Fruit fly (Drosophila melanogaster): Measurements from ENCODE around the gene dj.

The dj gene

dm6 chr3R:7091904-7092303 is 32.8 kb downstream of the dj start (continued):
- TF ChIP-seq Med (GFP tag) (peak; percentile 83), Mrtf (GFP tag; IDR thresholded peaks at IDR 0.05) (no peak), CG11695 (GFP tag; IDR thresholded peaks at IDR 0.05) (no peak), CG3995 (GFP tag; optimal IDR thresholded peaks at IDR 0.05) (peak; percentile 2), vnd (GFP tag; IDR thresholded peaks at IDR 0.05; ENCODE audit: partially characterized antibody) (peak; percentile 59), CG17186 (GFP tag; optimal IDR thresholded peaks at IDR 0.05) (peak; percentile 3), chm (GFP tag; IDR thresholded peaks at IDR 0.05) (peak; percentile 11; the same call in 1 of the 2 replicates), dm (GFP tag; optimal IDR thresholded peaks at IDR 0.05) (peak; percentile 48), dan (GFP tag; IDR thresholded peaks at IDR 0.05) (no peak), CG6791 (GFP tag; IDR thresholded peaks at IDR 0.05; ENCODE audit: partially characterized antibody) (peak; percentile 87), CG17829 (tag; optimal IDR thresholded peaks at IDR 0.05) (peak; percentile 42), CG3163 (GFP tag; optimal IDR thresholded peaks at IDR 0.05) (peak; percentile 38), amos (GFP tag; IDR thresholded peaks at IDR 0.05; ENCODE audit: partially characterized antibody) (peak; percentile 81), Xbp1 (GFP tag; optimal IDR thresholded peaks at IDR 0.05) (peak; percentile 44), az2 (GFP tag; optimal IDR thresholded peaks at IDR 0.05) (peak; percentile 11), Opbp (GFP tag; IDR thresholded peaks at IDR 0.05; ENCODE audit: partially characterized antibody) (peak; percentile 86), ash1 (GFP tag; optimal IDR thresholded peaks at IDR 0.05) (peak; percentile 17), insv (GFP tag; optimal IDR thresholded peaks at IDR 0.05) (peak in 1 of 2 experiments; percentile 31), CG18619 (GFP tag; optimal IDR thresholded peaks at IDR 0.05) (no peak), MBD-R2 (GFP tag; IDR thresholded peaks at IDR 0.05) (peak; percentile 38; the same call in 1 of the 2 replicates), CG9437 (GFP tag; optimal IDR thresholded peaks at IDR 0.05) (no peak), lola (GFP tag; optimal IDR thresholded peaks at IDR 0.05) (no peak), her (GFP tag; optimal IDR thresholded peaks at IDR 0.05) (peak; percentile 1), pnt (GFP tag; optimal IDR thresholded peaks at IDR 0.05) (no peak), CG8281 (tag; optimal IDR thresholded peaks at IDR 0.05) (peak; percentile 96), HmgZ (tag; optimal IDR thresholded peaks at IDR 0.05) (peak; percentile 52), CkIIα-i1 (GFP tag; IDR thresholded peaks at IDR 0.05) (no peak), CG3726 (GFP tag; IDR thresholded peaks at IDR 0.05) (no peak), zfh2 (GFP tag; optimal IDR thresholded peaks at IDR 0.05) (peak; percentile 27), CG13775 (GFP tag; optimal IDR thresholded peaks at IDR 0.05) (peak; percentile 3), ems (GFP tag; optimal IDR thresholded peaks at IDR 0.05) (no peak), CG14014 (GFP tag; IDR thresholded peaks at IDR 0.05) (no peak), hth (optimal IDR thresholded peaks at IDR 0.05) (no peak), Bdp1 (GFP tag; optimal IDR thresholded peaks at IDR 0.05) (no peak), CG10462 (GFP tag; optimal IDR thresholded peaks at IDR 0.05) (peak; percentile 23), pb (GFP tag; optimal IDR thresholded peaks at IDR 0.05) (no peak), dysf (GFP tag; IDR thresholded peaks at IDR 0.05) (no peak), bsh (GFP tag; optimal IDR thresholded peaks at IDR 0.05) (peak in 1 of 2 experiments; percentile 16), pum (GFP tag; optimal IDR thresholded peaks at IDR 0.05) (no peak), Fer2 (tag; optimal IDR thresholded peaks at IDR 0.05) (no peak), Blimp-1 (GFP tag; optimal IDR thresholded peaks at IDR 0.05) (no peak), dimm (GFP tag; IDR thresholded peaks at IDR 0.05) (no peak), CG13287 (GFP tag; IDR thresholded peaks at IDR 0.05; ENCODE audit: partially characterized antibody) (peak; percentile 80), cwo (GFP tag; optimal IDR thresholded peaks at IDR 0.05) (no peak), Bgb (GFP tag; IDR thresholded peaks at IDR 0.05; ENCODE audit: partially characterized antibody) (peak; percentile 84), Rfx (GFP tag; IDR thresholded peaks at IDR 0.05) (peak; percentile 43; the same call in 1 of the 2 replicates), E2f1 (GFP tag; IDR thresholded peaks at IDR 0.05) (no peak), Sry-β (GFP tag; optimal IDR thresholded peaks at IDR 0.05) (no peak), disco-r (GFP tag; optimal IDR thresholded peaks at IDR 0.05) (no peak), CG6175 (GFP tag; IDR thresholded peaks at IDR 0.05) (no peak), slp2 (GFP tag; optimal IDR thresholded peaks at IDR 0.05) (peak; percentile 33)
